Worm (Caenorhabditis elegans): Measurements from ENCODE around the gene C07G3.10.
"Not testable (repeated sequence)": the region's sequence is repeated elsewhere in the genome, so short reads cannot be mapped to it uniquely, and the experiment has no call there.

DNA sequence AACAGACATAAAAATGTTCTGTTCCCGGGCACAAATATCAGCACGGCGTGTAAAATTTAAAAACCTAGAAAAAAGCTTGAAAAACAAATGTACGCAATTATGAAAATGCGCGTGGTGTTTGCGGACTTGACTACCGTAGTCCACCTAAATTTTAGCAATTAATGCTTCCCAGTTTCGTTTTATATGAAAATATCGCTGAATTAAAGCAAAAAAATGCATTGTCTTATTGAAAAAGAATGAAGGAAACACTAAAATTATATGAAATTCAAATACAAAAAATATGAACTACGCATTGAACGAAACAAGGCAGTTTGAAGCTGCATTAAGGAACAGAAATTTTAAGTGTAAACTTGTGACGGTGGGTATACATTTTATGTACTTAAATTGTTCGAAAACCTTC is 4.1 kb downstream of the C07G3.10 start, which contains the start of gene ugt-64:
- not testable (repeated sequence) for TF ChIP-seq lin-39 (tag; optimal IDR thresholded peaks at IDR 0.05); nhr-11 (tag; optimal IDR thresholded peaks at IDR 0.05); skn-1 (tag; optimal IDR thresholded peaks at IDR 0.05); fos-1 (tag; optimal IDR thresholded peaks at IDR 0.05); ztf-4 (tag; optimal IDR thresholded peaks at IDR 0.05); unc-62 (GFP tag; optimal IDR thresholded peaks at IDR 0.05); alr-1 (tag; optimal IDR thresholded peaks at IDR 0.05)
